Fruit fly (Drosophila melanogaster): Measurements from ENCODE around the gene glo.
A peak's percentile ranks its signal among the peaks of the same experiment; 100 is the strongest.

The glo gene

DNA sequence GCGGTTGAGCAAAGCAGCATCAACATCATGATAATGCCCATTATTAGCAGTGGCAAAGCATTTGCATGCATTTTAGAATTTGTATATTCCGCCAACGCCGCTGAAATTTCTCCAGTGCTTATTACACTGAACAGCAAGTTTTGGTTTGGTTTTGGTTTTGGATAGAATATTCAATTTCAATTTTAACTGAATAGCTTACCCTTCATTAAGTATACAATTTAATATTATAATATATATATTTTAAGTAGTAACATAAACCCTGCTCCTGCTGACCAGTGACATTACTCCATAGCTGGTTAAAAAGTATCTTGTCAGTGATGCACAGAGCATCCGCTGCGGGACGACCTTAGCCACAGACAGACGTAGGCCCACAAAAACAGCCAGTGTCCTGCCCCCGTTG lies 28.2 kb upstream of the glo start:
- no peak for TF ChIP-seq CG7372 (GFP tag; IDR thresholded peaks at IDR 0.05)
- TF ChIP-seq CG11695 (GFP tag; IDR thresholded peaks at IDR 0.05), result no peak
- TF ChIP-seq CG32532 (GFP tag; IDR thresholded peaks at IDR 0.05), result no peak
- TF ChIP-seq gce (GFP tag; IDR thresholded peaks at IDR 0.05), result no peak
- no peak for TF ChIP-seq CG18476 (GFP tag; optimal IDR thresholded peaks at IDR 0.05)
- TF ChIP-seq Nf-YC (tag; optimal IDR thresholded peaks at IDR 0.05), result no peak
- TF ChIP-seq Oli (tag; optimal IDR thresholded peaks at IDR 0.05), result peak; percentile 6
- TF ChIP-seq CG10147 (GFP tag; optimal IDR thresholded peaks at IDR 0.05), result no peak
- TF ChIP-seq CG31441 (GFP tag; IDR thresholded peaks at IDR 0.05), result no peak
- no peak for TF ChIP-seq CG10431 (GFP tag; optimal IDR thresholded peaks at IDR 0.05)
- TF ChIP-seq Rx (GFP tag; IDR thresholded peaks at IDR 0.05), result no peak
- no peak for TF ChIP-seq Lpt (GFP tag; optimal IDR thresholded peaks at IDR 0.05)
- no peak for TF ChIP-seq kni (GFP tag; optimal IDR thresholded peaks at IDR 0.05)
- TF ChIP-seq CG11504 (tag; optimal IDR thresholded peaks at IDR 0.05), result peak; percentile 25
- no peak for TF ChIP-seq H2.0 (GFP tag; IDR thresholded peaks at IDR 0.05)
- no peak for TF ChIP-seq CG4617 (GFP tag; optimal IDR thresholded peaks at IDR 0.05; ENCODE audit: borderline replicate concordance)
- TF ChIP-seq CG4730 (GFP tag; IDR thresholded peaks at IDR 0.05), result no peak
- TF ChIP-seq ash1 (GFP tag; optimal IDR thresholded peaks at IDR 0.05), result no peak
- TF ChIP-seq Blimp-1 (GFP tag; optimal IDR thresholded peaks at IDR 0.05), result peak; percentile 26
- TF ChIP-seq Drgx (GFP tag; IDR thresholded peaks at IDR 0.05), result 0 out of 2 replicates have a peak, but pooled peaks have one; percentile 17
- no peak for TF ChIP-seq ab (GFP tag; optimal IDR thresholded peaks at IDR 0.05)
- TF ChIP-seq CG16813 (GFP tag; IDR thresholded peaks at IDR 0.05; ENCODE audit: partially characterized antibody), result no peak
- TF ChIP-seq jigr1 (GFP tag; IDR thresholded peaks at IDR 0.05), result no peak
- peak in 1 of 2 experiments; percentile 21 for TF ChIP-seq Hr51 (GFP tag; optimal IDR thresholded peaks at IDR 0.05)
- 0 out of 3 replicates have a peak, but pooled peaks have one; percentile 17 for TF ChIP-seq dysf (GFP tag; IDR thresholded peaks at IDR 0.05)
- TF ChIP-seq CG10959 (GFP tag; IDR thresholded peaks at IDR 0.05), result no peak
- TF ChIP-seq Optix (GFP tag; IDR thresholded peaks at IDR 0.05), result no peak
- TF ChIP-seq hkb (optimal IDR thresholded peaks at IDR 0.05), result no peak
- TF ChIP-seq hkb (GFP tag; IDR thresholded peaks at IDR 0.05), result 0 out of 2 replicates have a peak, but pooled peaks have one; percentile 21
- TF ChIP-seq wor (GFP tag; IDR thresholded peaks at IDR 0.05), result no peak
- TF ChIP-seq CG7839 (tag; optimal IDR thresholded peaks at IDR 0.05), result peak; percentile 2
- TF ChIP-seq Spps (tag; optimal IDR thresholded peaks at IDR 0.05), result no peak
- TF ChIP-seq CG1529 (GFP tag; optimal IDR thresholded peaks at IDR 0.05), result no peak
- TF ChIP-seq knrl (GFP tag; IDR thresholded peaks at IDR 0.05; ENCODE audit: partially characterized antibody), result no peak
- no peak for TF ChIP-seq CG7357 (GFP tag; IDR thresholded peaks at IDR 0.05)
- TF ChIP-seq pan (optimal IDR thresholded peaks at IDR 0.05), result no peak
- TF ChIP-seq pan (GFP tag; optimal IDR thresholded peaks at IDR 0.05 in 1 of 2, IDR thresholded peaks at IDR 0.05 in 1 of 2), result peak in 1 of 2 experiments; percentile 30
- no peak for TF ChIP-seq gfzf (GFP tag; optimal IDR thresholded peaks at IDR 0.05)
- TF ChIP-seq CG16779 (GFP tag; IDR thresholded peaks at IDR 0.05), result no peak
- TF ChIP-seq Sry-δ (GFP tag; optimal IDR thresholded peaks at IDR 0.05), result no peak
- no peak for TF ChIP-seq CG5245 (GFP tag; optimal IDR thresholded peaks at IDR 0.05)
- TF ChIP-seq Hey (tag; optimal IDR thresholded peaks at IDR 0.05), result no peak
- no peak for TF ChIP-seq Stat92E (GFP tag; optimal IDR thresholded peaks at IDR 0.05)
- no peak for TF ChIP-seq lab (GFP tag; optimal IDR thresholded peaks at IDR 0.05)
- TF ChIP-seq CG17385 (GFP tag; optimal IDR thresholded peaks at IDR 0.05), result no peak
- no peak for TF ChIP-seq disco-r (GFP tag; optimal IDR thresholded peaks at IDR 0.05)
- TF ChIP-seq D19A (tag; optimal IDR thresholded peaks at IDR 0.05), result no peak
- TF ChIP-seq row (GFP tag; IDR thresholded peaks at IDR 0.05), result 0 out of 3 replicates have a peak, but pooled peaks have one; percentile 21
- peak in 1 of 2 experiments; percentile 38 for TF ChIP-seq bsh (GFP tag; optimal IDR thresholded peaks at IDR 0.05)
- TF ChIP-seq Hmx (GFP tag; optimal IDR thresholded peaks at IDR 0.05), result no peak
- TF ChIP-seq HLH4C (GFP tag; IDR thresholded peaks at IDR 0.05; ENCODE audit: partially characterized antibody), result no peak
